Worm (Caenorhabditis elegans): ENCODE data around the gene kin-29.
A peak's percentile ranks its signal among the peaks of the same experiment; 100 is the strongest.

The kin-29 gene

DNA sequence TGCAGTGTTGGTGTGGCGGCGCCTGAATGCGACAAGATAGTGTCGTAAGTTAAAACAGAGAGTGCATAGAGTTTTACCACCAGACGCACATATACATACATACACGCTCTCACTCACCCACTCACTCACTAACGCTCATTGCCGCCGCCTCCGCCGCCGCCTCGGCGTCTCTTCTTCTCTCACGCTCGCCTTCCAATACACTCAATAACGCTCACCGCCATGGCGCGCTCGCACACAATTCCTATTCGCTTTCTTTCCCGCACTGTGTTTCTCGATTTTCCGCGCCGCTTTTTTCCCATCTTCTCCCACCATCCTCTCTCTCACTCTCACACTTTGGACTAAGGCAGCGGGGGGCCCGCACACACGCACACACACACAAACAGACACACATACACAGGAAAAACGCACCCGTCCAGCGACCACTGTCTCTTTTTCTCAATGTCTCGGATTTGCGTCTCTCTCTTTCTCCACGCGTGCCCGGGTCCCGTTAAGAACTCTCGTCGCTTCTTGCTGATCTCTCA is at the start of gene kin-29 (continued):
- TF ChIP-seq lin-35 (GFP tag; optimal IDR thresholded peaks at IDR 0.05) (peak in 1 of 3 experiments; percentile 68), ceh-91 (GFP tag; IDR thresholded peaks at IDR 0.05) (no peak; the same call in 1 of the 2 replicates), F37B4.10 (GFP tag; IDR thresholded peaks at IDR 0.05) (no peak), madf-8 (GFP tag; conservative IDR thresholded peaks at IDR 0.05) (no peak), somi-1 (GFP tag; optimal IDR thresholded peaks at IDR 0.05) (peak; percentile 61), ztf-25 (GFP tag; IDR thresholded peaks at IDR 0.05) (no peak), lin-54 (GFP tag; optimal IDR thresholded peaks at IDR 0.05) (peak; percentile 47), lsl-1 (GFP tag; optimal IDR thresholded peaks at IDR 0.05) (peak; percentile 9), atf-7 (tag; optimal IDR thresholded peaks at IDR 0.05) (peak; percentile 64), madf-6 (GFP tag; IDR thresholded peaks at IDR 0.05) (peak; percentile 56; the same call in 1 of the 2 replicates), efl-1 (GFP tag; optimal IDR thresholded peaks at IDR 0.05) (no peak), ama-1 (optimal IDR thresholded peaks at IDR 0.05) (no peak), ama-1 (GFP tag; optimal IDR thresholded peaks at IDR 0.05) (no peak), repo-1 (tag; optimal IDR thresholded peaks at IDR 0.05) (peak; percentile 64), F10E7.11 (tag; optimal IDR thresholded peaks at IDR 0.05) (no peak), hsf-1 (GFP tag; IDR thresholded peaks at IDR 0.05) (no peak), pha-4 (tag; optimal IDR thresholded peaks at IDR 0.05) (no peak), athp-1 (tag; optimal IDR thresholded peaks at IDR 0.05) (no peak), lir-1 (GFP tag; conservative IDR thresholded peaks at IDR 0.05) (peak; percentile 72; the same call in 1 of the 2 replicates), Y56A3A.18 (GFP tag; IDR thresholded peaks at IDR 0.05) (peak; percentile 82), C17E4.6 (GFP tag; IDR thresholded peaks at IDR 0.05) (0 out of 2 replicates have a peak, but pooled peaks have one; percentile 14), hmg-20 (GFP tag; IDR thresholded peaks at IDR 0.05) (peak; percentile 51), ztf-26 (tag; optimal IDR thresholded peaks at IDR 0.05) (peak; percentile 85), zfh-2 (GFP tag; conservative IDR thresholded peaks at IDR 0.05) (peak; percentile 98), aptf-2 (GFP tag; conservative IDR thresholded peaks at IDR 0.05) (no peak), let-526 (GFP tag; IDR thresholded peaks at IDR 0.05) (0 out of 2 replicates have a peak, but pooled peaks have one; percentile 47), attf-6 (GFP tag; IDR thresholded peaks at IDR 0.05) (no peak), hmg-1.2 (GFP tag; IDR thresholded peaks at IDR 0.05) (peak; percentile 70; the same call in 1 of the 2 replicates), attf-3 (GFP tag; conservative IDR thresholded peaks at IDR 0.05) (no peak), ztf-3 (GFP tag; optimal IDR thresholded peaks at IDR 0.05) (peak; percentile 59), cebp-1 (GFP tag; IDR thresholded peaks at IDR 0.05) (peak; percentile 49; the same call in 1 of the 2 replicates), cebp-1 (tag; optimal IDR thresholded peaks at IDR 0.05) (peak; percentile 90), nhr-120 (GFP tag; IDR thresholded peaks at IDR 0.05) (no peak), dox-1 (GFP tag; IDR thresholded peaks at IDR 0.05) (peak; percentile 85), rpc-1 (optimal IDR thresholded peaks at IDR 0.05) (no peak), rpc-1 (tag; optimal IDR thresholded peaks at IDR 0.05) (no peak), chd-7 (tag; optimal IDR thresholded peaks at IDR 0.05) (peak; percentile 83), hlh-12 (tag; optimal IDR thresholded peaks at IDR 0.05) (no peak), hlh-26 (GFP tag; conservative IDR thresholded peaks at IDR 0.05) (no peak), akir-1 (GFP tag; optimal IDR thresholded peaks at IDR 0.05) (no peak), T07F8.4 (tag; optimal IDR thresholded peaks at IDR 0.05) (peak; percentile 51), gei-17 (GFP tag; optimal IDR thresholded peaks at IDR 0.05) (peak; percentile 82)
